Worm (Caenorhabditis elegans) whole organism, mixed stage, embryonic: ENCODE results near the gene C54D10.5.

Source experiments
- ces-1 ChIP-seq: fragments of 150-350 bp; optimal IDR thresholded peaks from 2 replicates; lab custom pipeline; 2014; ENCODE audit warnings: missing biosample characterization, missing genetic modification reagents, missing genetic modification characterization
- elt-3 ChIP-seq: fragments of 150-350 bp; optimal IDR thresholded peaks from 2 replicates; lab custom pipeline; 2014; ENCODE audit warnings: missing biosample characterization, missing genetic modification characterization
- lsy-2 ChIP-seq: fragments of 150-350 bp; optimal IDR thresholded peaks from 2 replicates; lab custom pipeline; 2014; ENCODE audit warnings: missing biosample characterization, missing genetic modification characterization
- mep-1 ChIP-seq: fragments of 150-350 bp; optimal IDR thresholded peaks from 2 replicates; lab custom pipeline; 2017; ENCODE audit warnings: missing biosample characterization, missing genetic modification reagents, missing genetic modification characterization, inconsistent platforms
- nhr-28 ChIP-seq: fragments of 150-350 bp; optimal IDR thresholded peaks from 2 replicates; lab custom pipeline; 2014; ENCODE audit warnings: missing biosample characterization, missing genetic modification characterization
- sptf-1 ChIP-seq: sonication (generic microtip); optimal IDR thresholded peaks from 2 replicates; lab custom pipeline; 2017; ENCODE audit warnings: mild to moderate bottlenecking, missing genetic modification characterization, moderate library complexity, missing compliant biosample characterization
- ztf-11 ChIP-seq: fragments of 150-350 bp; optimal IDR thresholded peaks from 2 replicates; lab custom pipeline; 2014; ENCODE audit warnings: missing biosample characterization, missing genetic modification characterization

DNA sequence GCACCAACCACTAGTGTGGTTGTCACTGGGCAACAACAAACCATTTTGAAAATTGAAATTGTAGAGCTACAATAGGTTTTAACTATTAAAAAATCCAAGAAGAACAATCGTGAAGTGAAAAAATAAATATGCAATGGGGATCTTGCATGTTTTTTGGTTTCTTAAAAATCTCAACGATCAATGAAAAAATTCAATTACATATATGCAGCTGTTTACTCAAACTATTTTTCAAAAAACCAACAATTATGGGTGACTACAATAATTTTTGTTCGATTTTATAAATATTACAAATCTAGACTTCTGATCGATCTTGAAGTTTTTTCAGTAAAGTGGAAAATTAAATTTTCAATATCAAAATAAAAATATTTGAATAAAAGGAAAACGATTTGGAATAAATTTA, 20.6 kb upstream of the C54D10.5 start, which contains the start of gene cdr-4:
- TF ChIP-seq elt-3 (tag; lab: Kevin White, UChicago), result no peak
- no peak for TF ChIP-seq lsy-2 (tag; lab: Kevin White, UChicago)
- no peak for TF ChIP-seq ztf-11 (tag; lab: Kevin White, UChicago)
- no peak for TF ChIP-seq nhr-28 (tag; lab: Kevin White, UChicago)
- no peak for TF ChIP-seq mep-1 (tag; lab: Kevin White, UChicago)
- TF ChIP-seq sptf-1 (tag; lab: Kevin White, UChicago), result no peak
- no peak for TF ChIP-seq ces-1
